3 fruit fly cellular contexts compared by ENCODE assay signal in the genomic region with DNA sequence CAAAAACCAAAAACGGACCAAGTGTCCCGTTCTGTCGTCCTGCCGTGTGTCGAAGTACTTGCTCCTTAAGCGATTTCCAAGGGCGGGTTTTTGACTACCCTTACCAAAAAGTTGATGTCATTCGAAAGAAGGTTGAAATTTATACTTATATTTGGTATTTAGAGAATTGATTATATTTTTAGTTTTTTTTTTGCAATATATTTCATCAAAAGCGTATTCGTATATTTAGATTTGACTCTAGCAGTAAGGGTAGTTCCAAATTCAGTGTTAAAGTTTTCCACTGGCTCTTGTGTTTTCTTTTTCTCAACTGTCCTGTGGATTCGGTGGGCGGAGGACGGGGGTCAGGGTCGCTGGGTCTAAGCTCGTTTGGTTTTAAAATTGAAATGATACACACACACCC.
TF ChIP-seq lines count a peak whose summit lies in the region.

No protein-coding gene starts in this region.

- no peak for TF ChIP-seq CTCF in whole organism, embryonic (GFP tag; optimal IDR thresholded peaks at IDR 0.05; lab: Kevin White, UChicago)

TF ChIP-seq in whole organism, embryonic, 481 proteins besides CTCF, POLR2A, EP300 and RAD21 (continues in another document):
- TF ChIP-seq Dip2 (GFP tag; IDR thresholded peaks at IDR 0.05; lab: Robert Waterston, UW): no peak
- TF ChIP-seq ATbp (GFP tag; optimal IDR thresholded peaks at IDR 0.05; lab: Kevin White, UChicago): peak; percentile 13
- peak in 1 of 2 experiments; percentile 2 for TF ChIP-seq dpn (GFP tag; optimal IDR thresholded peaks at IDR 0.05; lab: Kevin White, UChicago)
- no peak for TF ChIP-seq CG1832 (GFP tag; optimal IDR thresholded peaks at IDR 0.05; lab: Kevin White, UChicago)
- no peak for TF ChIP-seq cad (GFP tag; optimal IDR thresholded peaks at IDR 0.05; lab: Kevin White, UChicago)
- no peak for TF ChIP-seq CG11093 (GFP tag; IDR thresholded peaks at IDR 0.05; lab: Robert Waterston, UW)
- TF ChIP-seq peb (GFP tag; IDR thresholded peaks at IDR 0.05; lab: Robert Waterston, UW): no peak
- no peak for TF ChIP-seq run (tag; optimal IDR thresholded peaks at IDR 0.05; lab: Kevin White, UChicago)
- TF ChIP-seq CG17612 (GFP tag; IDR thresholded peaks at IDR 0.05; lab: Robert Waterston, UW): no peak
- TF ChIP-seq CG2120 (GFP tag; optimal IDR thresholded peaks at IDR 0.05; lab: Kevin White, UChicago): peak; percentile 6
- no peak for TF ChIP-seq CG16815 (GFP tag; optimal IDR thresholded peaks at IDR 0.05; lab: Kevin White, UChicago)
- TF ChIP-seq CG43689 (GFP tag; IDR thresholded peaks at IDR 0.05; lab: Robert Waterston, UW): no peak
- TF ChIP-seq Sox102F (GFP tag; optimal IDR thresholded peaks at IDR 0.05; lab: Kevin White, UChicago): peak; percentile 42
- no peak for TF ChIP-seq D (optimal IDR thresholded peaks at IDR 0.05; lab: Kevin White, UChicago)
- TF ChIP-seq D (GFP tag; optimal IDR thresholded peaks at IDR 0.05; lab: Kevin White, UChicago): peak; percentile 9
- peak; percentile 15; the same call in 1 of the 3 replicates for TF ChIP-seq ken (GFP tag; IDR thresholded peaks at IDR 0.05; lab: Robert Waterston, UW)
- TF ChIP-seq CG6689 (GFP tag; IDR thresholded peaks at IDR 0.05; lab: Robert Waterston, UW): peak; percentile 48
- TF ChIP-seq CG4854 (GFP tag; optimal IDR thresholded peaks at IDR 0.05; lab: Kevin White, UChicago): no peak
- TF ChIP-seq tio (GFP tag; optimal IDR thresholded peaks at IDR 0.05; lab: Kevin White, UChicago): no peak
- no peak for TF ChIP-seq gfzf (GFP tag; optimal IDR thresholded peaks at IDR 0.05; lab: Kevin White, UChicago)
- TF ChIP-seq CG17829 (tag; optimal IDR thresholded peaks at IDR 0.05; lab: Kevin White, UChicago): no peak
- no peak for TF ChIP-seq tgo (GFP tag; IDR thresholded peaks at IDR 0.05; lab: Robert Waterston, UW)
- TF ChIP-seq CG4282 (GFP tag; optimal IDR thresholded peaks at IDR 0.05; lab: Kevin White, UChicago): no peak
- peak; percentile 0 for TF ChIP-seq CG13894 (tag; optimal IDR thresholded peaks at IDR 0.05; lab: Kevin White, UChicago)
- TF ChIP-seq YL-1 (GFP tag; optimal IDR thresholded peaks at IDR 0.05; lab: Kevin White, UChicago): no peak
- no peak for TF ChIP-seq CG17186 (GFP tag; optimal IDR thresholded peaks at IDR 0.05; lab: Kevin White, UChicago)
- TF ChIP-seq CG9817 (tag; optimal IDR thresholded peaks at IDR 0.05; lab: Kevin White, UChicago): peak; percentile 5
- TF ChIP-seq CG11504 (tag; optimal IDR thresholded peaks at IDR 0.05; lab: Kevin White, UChicago): peak; percentile 69
- TF ChIP-seq CG11398 (GFP tag; optimal IDR thresholded peaks at IDR 0.05; lab: Kevin White, UChicago): no peak
- no peak for TF ChIP-seq CkIIα-i1 (GFP tag; IDR thresholded peaks at IDR 0.05; lab: Robert Waterston, UW)

TF ChIP-seq in whole organism, prepupa, 60 proteins besides CTCF, POLR2A, EP300 and RAD21:
- TF ChIP-seq Eip78C (GFP tag; lab: Kevin White, UChicago): peak; percentile 46
- TF ChIP-seq Lpt (GFP tag; optimal IDR thresholded peaks at IDR 0.05; lab: Kevin White, UChicago): no peak
- peak; percentile 24 for TF ChIP-seq esn (GFP tag; optimal IDR thresholded peaks at IDR 0.05; lab: Kevin White, UChicago)
- TF ChIP-seq svp (GFP tag; lab: Kevin White, UChicago): peak; percentile 51
- TF ChIP-seq CG6808 (GFP tag; optimal IDR thresholded peaks at IDR 0.05; lab: Kevin White, UChicago): no peak
- no peak for TF ChIP-seq Gug (GFP tag; IDR thresholded peaks at IDR 0.05; lab: Robert Waterston, UW)
- TF ChIP-seq Sox15 (GFP tag; optimal IDR thresholded peaks at IDR 0.05; lab: Kevin White, UChicago): no peak
- no peak for TF ChIP-seq CG11902 (GFP tag; optimal IDR thresholded peaks at IDR 0.05; lab: Kevin White, UChicago)
- no peak for TF ChIP-seq CG11762 (GFP tag; optimal IDR thresholded peaks at IDR 0.05; lab: Kevin White, UChicago; ENCODE audit: insufficient read depth)
- no peak for TF ChIP-seq Hr38 (GFP tag; optimal IDR thresholded peaks at IDR 0.05; lab: Kevin White, UChicago)
- no peak for TF ChIP-seq vri (GFP tag; optimal IDR thresholded peaks at IDR 0.05; lab: Kevin White, UChicago)
- TF ChIP-seq Ets96B (tag; optimal IDR thresholded peaks at IDR 0.05; lab: Kevin White, UChicago): no peak
- peak; percentile 19 for TF ChIP-seq Met (GFP tag; optimal IDR thresholded peaks at IDR 0.05; lab: Kevin White, UChicago)
- no peak for TF ChIP-seq CG6854 (GFP tag; optimal IDR thresholded peaks at IDR 0.05; lab: Kevin White, UChicago)
- TF ChIP-seq CG11294 (GFP tag; IDR thresholded peaks at IDR 0.05; lab: Robert Waterston, UW): no peak
- no peak for TF ChIP-seq OdsH (GFP tag; optimal IDR thresholded peaks at IDR 0.05; lab: Kevin White, UChicago)
- no peak for TF ChIP-seq CG8632 (GFP tag; optimal IDR thresholded peaks at IDR 0.05; lab: Kevin White, UChicago)
- TF ChIP-seq Sox102F (GFP tag; optimal IDR thresholded peaks at IDR 0.05; lab: Kevin White, UChicago): no peak

TF ChIP-seq in whole organism, wandering third instar larva, 38 proteins besides CTCF, POLR2A, EP300 and RAD21:
- TF ChIP-seq rgr (GFP tag; optimal IDR thresholded peaks at IDR 0.05; lab: Kevin White, UChicago) (no peak), Hr83 (GFP tag; optimal IDR thresholded peaks at IDR 0.05; lab: Kevin White, UChicago; ENCODE audit: poor library complexity, severe bottlenecking) (no peak), dl (GFP tag; optimal IDR thresholded peaks at IDR 0.05; lab: Kevin White, UChicago; ENCODE audit: insufficient read depth in 1 of 2, partially characterized antibody in 2 of 2) (no peak), Hnf4 (GFP tag; optimal IDR thresholded peaks at IDR 0.05; lab: Kevin White, UChicago) (no peak), foxo (GFP tag; optimal IDR thresholded peaks at IDR 0.05; lab: Kevin White, UChicago) (peak in 1 of 2 experiments; percentile 4), Dif (GFP tag; optimal IDR thresholded peaks at IDR 0.05; lab: Kevin White, UChicago; ENCODE audit: partially characterized antibody) (no peak), GATAd (GFP tag; optimal IDR thresholded peaks at IDR 0.05; lab: Kevin White, UChicago) (no peak), Mio (GFP tag; optimal IDR thresholded peaks at IDR 0.05; lab: Kevin White, UChicago) (no peak), lola (GFP tag; optimal IDR thresholded peaks at IDR 0.05; lab: Kevin White, UChicago) (no peak), usp (GFP tag; optimal IDR thresholded peaks at IDR 0.05; lab: Kevin White, UChicago) (no peak), h (GFP tag; optimal IDR thresholded peaks at IDR 0.05; lab: Kevin White, UChicago) (peak; percentile 5), fru (GFP tag; optimal IDR thresholded peaks at IDR 0.05; lab: Kevin White, UChicago) (no peak), sv (GFP tag; optimal IDR thresholded peaks at IDR 0.05; lab: Kevin White, UChicago) (no peak), dmrt93B (GFP tag; optimal IDR thresholded peaks at IDR 0.05; lab: Kevin White, UChicago) (no peak), Sp1 (GFP tag; optimal IDR thresholded peaks at IDR 0.05; lab: Kevin White, UChicago) (peak; percentile 9), HLH106 (tag; optimal IDR thresholded peaks at IDR 0.05; lab: Kevin White, UChicago) (no peak)
